Fruit fly (Drosophila melanogaster) whole organism, embryonic: ENCODE results near the gene mRpS10.
A peak's percentile ranks its signal among the peaks of the same experiment; 100 is the strongest.

ENCODE experiments used
- Bgb ChIP-seq: fragments of 200-800 bp; sonication (Bioruptor generic); IDR thresholded peaks from 2 replicates; pipeline ENCODE4 v1.3.6; 2022; ENCODE audit warnings: missing biosample characterization, missing genetic modification characterization; ENCODE audit not compliant: partially characterized antibody
- Bteb2 ChIP-seq: fragments of 200-800 bp; sonication (Bioruptor generic); optimal IDR thresholded peaks from 2 replicates; lab custom pipeline; 2016; ENCODE audit warnings: missing biosample characterization, missing genetic modification characterization
- CG1024 ChIP-seq: fragments of 200-800 bp; sonication (Bioruptor generic); IDR thresholded peaks from 2 replicates; pipeline ENCODE4 v1.3.6; 2022; ENCODE audit warnings: missing biosample characterization, missing genetic modification characterization
- CG11398 ChIP-seq: fragments of 200-800 bp; sonication (Bioruptor generic); optimal IDR thresholded peaks from 2 replicates; lab custom pipeline; 2016; ENCODE audit warnings: missing biosample characterization, missing genetic modification characterization
- CG11504 ChIP-seq: fragments of 200-800 bp; sonication (Bioruptor generic); optimal IDR thresholded peaks from 3 replicates; lab custom pipeline; 2019; ENCODE audit warnings: missing biosample characterization, mild to moderate bottlenecking, missing genetic modification characterization, moderate library complexity
- CG12744 ChIP-seq: fragments of 200-800 bp; sonication (Bioruptor generic); optimal IDR thresholded peaks from 2 replicates; lab custom pipeline; 2016; ENCODE audit warnings: missing biosample characterization, missing genetic modification characterization
- CG15601 ChIP-seq: fragments of 200-800 bp; sonication (Bioruptor generic); optimal IDR thresholded peaks from 3 replicates; lab custom pipeline; 2019; ENCODE audit warnings: missing biosample characterization, mild to moderate bottlenecking, missing genetic modification characterization, moderate library complexity
- CG18262 ChIP-seq: fragments of 200-800 bp; optimal IDR thresholded peaks from 3 replicates; lab custom pipeline; 2019; ENCODE audit warnings: missing biosample characterization, mild to moderate bottlenecking, missing genetic modification characterization, moderate library complexity
- CG18764 ChIP-seq: fragments of 200-800 bp; sonication (Bioruptor generic); optimal IDR thresholded peaks from 3 replicates; lab custom pipeline; 2016; ENCODE audit warnings: missing biosample characterization, missing genetic modification characterization
- CG2712 ChIP-seq: fragments of 200-800 bp; optimal IDR thresholded peaks from 3 replicates; lab custom pipeline; 2019; ENCODE audit warnings: missing biosample characterization, mild to moderate bottlenecking, missing genetic modification characterization, moderate library complexity
- CG2875 ChIP-seq: fragments of 200-800 bp; sonication (Bioruptor generic); optimal IDR thresholded peaks from 2 replicates; lab custom pipeline; 2017; ENCODE audit warnings: missing biosample characterization, mild to moderate bottlenecking, missing genetic modification characterization, missing genetic modification reagents
- CG30403 ChIP-seq: fragments of 200-800 bp; sonication (Bioruptor generic); optimal IDR thresholded peaks from 3 replicates; lab custom pipeline; 2016; ENCODE audit warnings: missing biosample characterization, missing genetic modification characterization
- CG4404 ChIP-seq: fragments of 200-800 bp; sonication (Bioruptor generic); IDR thresholded peaks from 2 replicates; pipeline ENCODE4 v1.3.6; 2022; ENCODE audit warnings: missing biosample characterization, missing genetic modification characterization
- CG6254 ChIP-seq: fragments of 200-800 bp; sonication (Bioruptor generic); optimal IDR thresholded peaks from 3 replicates; lab custom pipeline; 2017; ENCODE audit warnings: mild to moderate bottlenecking, missing biosample characterization, missing genetic modification reagents, missing genetic modification characterization
- CG6272 ChIP-seq: fragments of 200-800 bp; sonication (Bioruptor generic); IDR thresholded peaks from 2 replicates; pipeline ENCODE4 v1.3.6; 2022; ENCODE audit warnings: missing biosample characterization, missing genetic modification characterization
- CG7357 ChIP-seq: fragments of 200-800 bp; sonication (Bioruptor generic); IDR thresholded peaks from 3 replicates; pipeline ENCODE4 v1.3.6; 2022; ENCODE audit warnings: missing biosample characterization, missing genetic modification characterization
- CG7928 ChIP-seq: fragments of 200-800 bp; sonication (Bioruptor generic); optimal IDR thresholded peaks from 2 replicates; lab custom pipeline; 2017; ENCODE audit warnings: missing biosample characterization, mild to moderate bottlenecking, missing genetic modification characterization
- CG8944 ChIP-seq: fragments of 200-800 bp; sonication (Bioruptor generic); optimal IDR thresholded peaks from 3 replicates; lab custom pipeline; 2016; ENCODE audit warnings: missing biosample characterization, missing genetic modification characterization
- D19B ChIP-seq: fragments of 200-800 bp; sonication (Bioruptor generic); optimal IDR thresholded peaks from 2 replicates; lab custom pipeline; 2017; ENCODE audit warnings: missing biosample characterization, mild to moderate bottlenecking, missing genetic modification characterization
- Doc2 ChIP-seq: fragments of 200-800 bp; sonication (Bioruptor generic); IDR thresholded peaks from 2 replicates; pipeline ENCODE4 v1.3.6; 2022; ENCODE audit warnings: missing biosample characterization, missing genetic modification characterization
- Drgx ChIP-seq: fragments of 200-800 bp; sonication (Bioruptor generic); IDR thresholded peaks from 2 replicates; pipeline ENCODE4 v1.3.6; 2022; ENCODE audit warnings: missing biosample characterization, missing genetic modification characterization
- Fer2 ChIP-seq: fragments of 200-800 bp; sonication (Bioruptor generic); optimal IDR thresholded peaks from 2 replicates; lab custom pipeline; 2018; ENCODE audit warnings: missing biosample characterization, mild to moderate bottlenecking, missing genetic modification characterization, moderate library complexity
- H2.0 ChIP-seq: fragments of 200-800 bp; sonication (Bioruptor generic); IDR thresholded peaks from 2 replicates; pipeline ENCODE4 v1.3.6; 2022; ENCODE audit warnings: missing biosample characterization, missing genetic modification characterization
- MESR4 ChIP-seq: fragments of 200-800 bp; sonication (Bioruptor generic); optimal IDR thresholded peaks from 2 replicates; lab custom pipeline; 2018; ENCODE audit warnings: missing biosample characterization, mild to moderate bottlenecking, missing genetic modification characterization, moderate library complexity
- Rfx ChIP-seq: fragments of 200-800 bp; sonication (Bioruptor generic); IDR thresholded peaks from 2 replicates; pipeline ENCODE4 v1.3.6; 2022; ENCODE audit warnings: missing biosample characterization, missing genetic modification characterization
- Sox100B ChIP-seq: fragments of 200-800 bp; sonication (Bioruptor generic); optimal IDR thresholded peaks from 3 replicates; lab custom pipeline; 2018; ENCODE audit warnings: missing biosample characterization, mild to moderate bottlenecking, missing genetic modification characterization
- Taf1 ChIP-seq: fragments of 200-800 bp; sonication (Bioruptor generic); IDR thresholded peaks from 2 replicates; pipeline ENCODE4 v1.3.6; 2022; ENCODE audit warnings: missing biosample characterization, missing genetic modification characterization
- amos ChIP-seq: fragments of 200-800 bp; sonication (Bioruptor generic); IDR thresholded peaks from 2 replicates; pipeline ENCODE4 v1.3.6; 2022; ENCODE audit warnings: missing biosample characterization, missing genetic modification characterization; ENCODE audit not compliant: partially characterized antibody
- bbx ChIP-seq: fragments of 200-800 bp; sonication (Bioruptor generic); IDR thresholded peaks from 2 replicates; pipeline ENCODE4 v1.3.6; 2022; ENCODE audit warnings: missing biosample characterization, missing genetic modification characterization; ENCODE audit not compliant: partially characterized antibody
- caup ChIP-seq: fragments of 200-800 bp; sonication (Bioruptor generic); optimal IDR thresholded peaks from 3 replicates; lab custom pipeline; 2017; ENCODE audit warnings: missing biosample characterization, mild to moderate bottlenecking, missing genetic modification characterization, moderate library complexity; ENCODE audit not compliant: severe bottlenecking
- dmrt99B ChIP-seq: fragments of 200-800 bp; sonication (Bioruptor generic); optimal IDR thresholded peaks from 2 replicates; lab custom pipeline; 2018; ENCODE audit warnings: missing biosample characterization, mild to moderate bottlenecking, missing genetic modification characterization, moderate library complexity
- dysf ChIP-seq: fragments of 200-800 bp; sonication (Bioruptor generic); IDR thresholded peaks from 3 replicates; pipeline ENCODE4 v1.3.6; 2022; ENCODE audit warnings: missing biosample characterization, missing genetic modification characterization
- gce ChIP-seq: fragments of 200-800 bp; sonication (Bioruptor generic); IDR thresholded peaks from 3 replicates; pipeline ENCODE4 v1.3.6; 2022; ENCODE audit warnings: missing biosample characterization, missing genetic modification characterization
- gcm2 ChIP-seq: fragments of 200-800 bp; sonication (Bioruptor generic); optimal IDR thresholded peaks from 2 replicates; lab custom pipeline; 2016; ENCODE audit warnings: missing biosample characterization, missing genetic modification characterization
- lbe ChIP-seq: fragments of 200-800 bp; sonication (Bioruptor generic); optimal IDR thresholded peaks from 2 replicates; lab custom pipeline; 2016; ENCODE audit warnings: missing biosample characterization, mild to moderate bottlenecking, missing genetic modification characterization
- maf-S ChIP-seq: fragments of 200-800 bp; sonication (Bioruptor generic); optimal IDR thresholded peaks from 2 replicates; lab custom pipeline; 2016; ENCODE audit warnings: missing biosample characterization, missing genetic modification characterization
- mam ChIP-seq: fragments of 200-800 bp; sonication (Bioruptor generic); optimal IDR thresholded peaks from 3 replicates; lab custom pipeline; 2016; ENCODE audit warnings: missing biosample characterization, missing genetic modification characterization
- oc ChIP-seq: fragments of 200-800 bp; sonication (Bioruptor generic); optimal IDR thresholded peaks from 2 replicates; lab custom pipeline; 2018; ENCODE audit warnings: missing biosample characterization, mild to moderate bottlenecking, missing genetic modification characterization, moderate library complexity
- org-1 ChIP-seq: fragments of 200-800 bp; sonication (Bioruptor generic); optimal IDR thresholded peaks from 2 replicates; lab custom pipeline; 2017; ENCODE audit warnings: missing biosample characterization, missing genetic modification characterization
- pfk ChIP-seq: fragments of 200-800 bp; sonication (Bioruptor generic); optimal IDR thresholded peaks from 2 replicates; lab custom pipeline; 2018; ENCODE audit warnings: missing biosample characterization, mild to moderate bottlenecking, missing genetic modification characterization, moderate library complexity
- sd ChIP-seq: fragments of 200-800 bp; sonication (Bioruptor generic); optimal IDR thresholded peaks from 3 replicates; lab custom pipeline; 2018; ENCODE audit warnings: missing biosample characterization, mild to moderate bottlenecking, missing genetic modification characterization, moderate library complexity
- slbo ChIP-seq: fragments of 200-800 bp; sonication (Bioruptor generic); IDR thresholded peaks from 2 replicates; pipeline ENCODE4 v1.3.6; 2022; ENCODE audit warnings: missing biosample characterization, missing genetic modification characterization
- sug ChIP-seq: fragments of 200-800 bp; optimal IDR thresholded peaks from 2 replicates; lab custom pipeline; 2019; ENCODE audit warnings: missing biosample characterization, mild to moderate bottlenecking, missing genetic modification characterization, moderate library complexity
- tll ChIP-seq, 2 experiments: fragments of 200-800 bp in 1 of 2; fragments of >200 bp in 1 of 2; sonication (Bioruptor generic) in 1 of 2; optimal IDR thresholded peaks; 2 replicates each; lab custom pipeline; 2017 to 2019; ENCODE audit warnings: missing biosample characterization in 2 of 2, missing genetic modification characterization in 2 of 2, mild to moderate bottlenecking in 1 of 2, moderate library complexity in 1 of 2
- toy ChIP-seq: fragments of 200-800 bp; sonication (Bioruptor generic); IDR thresholded peaks from 2 replicates; pipeline ENCODE4 v1.3.6; 2022; ENCODE audit warnings: missing biosample characterization, missing genetic modification characterization
- unc-4 ChIP-seq: fragments of 200-800 bp; sonication (Bioruptor generic); IDR thresholded peaks from 2 replicates; pipeline ENCODE4 v1.3.6; 2022; ENCODE audit warnings: missing biosample characterization, missing genetic modification characterization; ENCODE audit not compliant: partially characterized antibody
- unpg ChIP-seq: fragments of 200-800 bp; sonication (Bioruptor generic); optimal IDR thresholded peaks from 3 replicates; lab custom pipeline; 2018; ENCODE audit warnings: missing biosample characterization, mild to moderate bottlenecking, missing genetic modification characterization, moderate library complexity
- vnd ChIP-seq: fragments of 200-800 bp; sonication (Bioruptor generic); IDR thresholded peaks from 3 replicates; pipeline ENCODE4 v1.3.6; 2022; ENCODE audit warnings: missing biosample characterization, missing genetic modification characterization; ENCODE audit not compliant: partially characterized antibody
- wek ChIP-seq: fragments of 200-800 bp; sonication (Bioruptor generic); optimal IDR thresholded peaks from 3 replicates; lab custom pipeline; 2018; ENCODE audit warnings: missing biosample characterization, mild to moderate bottlenecking, missing genetic modification characterization, moderate library complexity
- zf30C ChIP-seq: fragments of 200-800 bp; sonication (Bioruptor generic); optimal IDR thresholded peaks from 3 replicates; lab custom pipeline; 2018; ENCODE audit warnings: missing biosample characterization, mild to moderate bottlenecking, missing genetic modification characterization
- zfh2 ChIP-seq: fragments of 200-800 bp; sonication (Bioruptor generic); optimal IDR thresholded peaks from 2 replicates; lab custom pipeline; 2016; ENCODE audit warnings: missing biosample characterization, missing genetic modification characterization

The mRpS10 gene

DNA sequence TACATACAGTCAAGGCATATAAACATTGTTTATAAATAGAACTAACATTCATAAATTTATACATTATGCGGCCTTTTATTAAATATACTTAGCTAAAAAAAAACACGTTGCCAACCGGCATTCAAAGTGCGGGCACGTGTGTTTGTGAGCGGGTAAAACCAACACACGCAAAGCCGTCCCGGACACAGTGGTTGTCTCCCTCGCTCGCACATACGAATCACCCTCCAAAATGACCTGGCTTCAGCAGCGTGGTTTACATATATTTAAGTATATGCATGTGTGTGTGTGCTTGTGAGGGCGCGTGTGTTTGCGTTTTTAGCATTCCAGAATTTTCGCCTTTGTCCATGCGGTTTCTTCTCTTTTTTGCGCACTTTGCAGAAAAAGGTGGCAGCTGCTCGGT is 14.0 kb downstream of the mRpS10 start (continued):
- TF ChIP-seq CG11398 (GFP tag; lab: Kevin White, UChicago) (no peak), zfh2 (GFP tag; lab: Kevin White, UChicago) (no peak), CG11504 (no peak), CG7357 (GFP tag; lab: Robert Waterston, UW) (no peak), oc (tag; lab: Kevin White, UChicago) (peak; percentile 25), lbe (GFP tag; lab: Kevin White, UChicago) (peak; percentile 30), dmrt99B (no peak), CG4404 (GFP tag; lab: Robert Waterston, UW) (no peak), CG6272 (no peak), Rfx (GFP tag; lab: Robert Waterston, UW) (no peak), CG18262 (no peak), CG2712 (no peak), sug (tag; lab: Kevin White, UChicago) (no peak), Fer2 (tag; lab: Kevin White, UChicago) (no peak), vnd (GFP tag; lab: Robert Waterston, UW) (no peak), sd (tag; lab: Kevin White, UChicago) (peak; percentile 97), tll (GFP tag; optimal IDR thresholded peaks at IDR 0.05; lab: Kevin White, UChicago) (peak in 1 of 2 experiments; percentile 16), CG6254 (GFP tag; lab: Kevin White, UChicago) (no peak), H2.0 (GFP tag; lab: Robert Waterston, UW) (no peak), gcm2 (GFP tag; lab: Kevin White, UChicago) (no peak), maf-S (GFP tag; lab: Kevin White, UChicago) (no peak), D19B (no peak), CG15601 (no peak), CG30403 (no peak), CG1024 (GFP tag; lab: Robert Waterston, UW) (no peak), Sox100B (GFP tag; lab: Kevin White, UChicago) (no peak), Bteb2 (no peak), amos (GFP tag; lab: Robert Waterston, UW) (peak; percentile 36; the same call in 1 of the 2 replicates), Doc2 (GFP tag; lab: Robert Waterston, UW) (no peak), Drgx (GFP tag; lab: Robert Waterston, UW) (no peak), Taf1 (GFP tag; lab: Robert Waterston, UW) (no peak), toy (GFP tag; lab: Robert Waterston, UW) (no peak), bbx (GFP tag; lab: Robert Waterston, UW) (peak; percentile 17; the same call in 1 of the 2 replicates), org-1 (no peak), CG7928 (GFP tag; lab: Kevin White, UChicago) (no peak), unc-4 (GFP tag; lab: Robert Waterston, UW) (no peak), CG8944 (GFP tag; lab: Kevin White, UChicago) (no peak), slbo (GFP tag; lab: Robert Waterston, UW) (no peak), CG12744 (no peak), unpg (GFP tag; lab: Kevin White, UChicago) (no peak), dysf (GFP tag; lab: Robert Waterston, UW) (no peak), pfk (GFP tag; lab: Kevin White, UChicago) (no peak), wek (no peak), Bgb (GFP tag; lab: Robert Waterston, UW) (0 out of 2 replicates have a peak, but pooled peaks have one; percentile 17), CG2875 (no peak), gce (no peak), CG18764 (GFP tag; lab: Kevin White, UChicago) (no peak), zf30C (no peak), caup (GFP tag; lab: Kevin White, UChicago) (no peak), MESR4 (no peak), mam (GFP tag; lab: Kevin White, UChicago) (no peak)
